4 worm cellular contexts compared by ENCODE assay signal in the genomic region with DNA sequence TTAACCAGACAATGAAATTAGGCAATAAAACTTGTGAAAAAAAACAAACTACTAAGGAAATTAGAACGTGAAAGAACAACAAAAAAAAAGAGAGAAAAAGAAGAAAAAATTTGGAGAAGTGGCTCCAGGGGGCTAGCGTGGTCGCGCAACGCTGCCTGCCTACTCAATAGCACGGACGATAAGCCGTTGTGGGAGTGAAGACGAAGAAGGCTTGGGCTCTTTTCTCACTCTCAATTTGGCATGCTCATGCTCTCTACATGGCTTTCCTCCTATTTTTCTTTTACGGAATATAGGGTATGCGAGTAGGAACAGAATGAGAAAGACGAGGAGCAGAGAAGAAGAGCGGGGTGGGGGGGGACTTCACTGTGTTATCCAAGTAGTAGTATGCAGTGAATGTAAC.
TF ChIP-seq lines count a peak whose summit lies in the region.

No protein-coding gene starts in this region.

TF ChIP-seq in whole organism, L2 larva, 48 proteins besides CTCF, POLR2A, EP300 and RAD21 (continues in another document):
- TF ChIP-seq F13H6.1 (tag; optimal IDR thresholded peaks at IDR 0.05; lab: Kevin White, UChicago): peak; percentile 45
- no peak for TF ChIP-seq nhr-25 (tag; optimal IDR thresholded peaks at IDR 0.05; lab: Kevin White, UChicago)
- TF ChIP-seq crh-2 (tag; optimal IDR thresholded peaks at IDR 0.05; lab: Kevin White, UChicago): peak; percentile 15
- no peak for TF ChIP-seq aly-2 (tag; optimal IDR thresholded peaks at IDR 0.05; lab: Kevin White, UChicago)
- no peak for TF ChIP-seq elt-3 (tag; optimal IDR thresholded peaks at IDR 0.05; lab: Kevin White, UChicago)
- TF ChIP-seq mdl-1 (tag; optimal IDR thresholded peaks at IDR 0.05; lab: Kevin White, UChicago): peak; percentile 6 to 35
- no peak for TF ChIP-seq unc-39 (tag; optimal IDR thresholded peaks at IDR 0.05; lab: Kevin White, UChicago)
- TF ChIP-seq sma-3 (GFP tag; optimal IDR thresholded peaks at IDR 0.05; lab: Kevin White, UChicago): no peak
- peak; percentile 21 for TF ChIP-seq egl-27 (tag; optimal IDR thresholded peaks at IDR 0.05; lab: Kevin White, UChicago)
- peak; percentile 39 for TF ChIP-seq lin-13 (GFP tag; optimal IDR thresholded peaks at IDR 0.05; lab: Kevin White, UChicago)
- no peak for TF ChIP-seq unc-62 (GFP tag; optimal IDR thresholded peaks at IDR 0.05; lab: Kevin White, UChicago)
- TF ChIP-seq ama-1 (optimal IDR thresholded peaks at IDR 0.05; lab: Kevin White, UChicago): no peak
- TF ChIP-seq nhr-10 (tag; optimal IDR thresholded peaks at IDR 0.05; lab: Kevin White, UChicago): no peak
- no peak for TF ChIP-seq mbf-1 (tag; optimal IDR thresholded peaks at IDR 0.05; lab: Kevin White, UChicago)
- peak; percentile 49 for TF ChIP-seq sma-9 (GFP tag; optimal IDR thresholded peaks at IDR 0.05; lab: Kevin White, UChicago)
- no peak for TF ChIP-seq sma-9 (tag; optimal IDR thresholded peaks at IDR 0.05; lab: Kevin White, UChicago)
- no peak for TF ChIP-seq gmeb-1 (tag; optimal IDR thresholded peaks at IDR 0.05; lab: Kevin White, UChicago)
- no peak for TF ChIP-seq blmp-1 (tag; optimal IDR thresholded peaks at IDR 0.05; lab: Kevin White, UChicago; ENCODE audit: insufficient read depth)
- TF ChIP-seq elt-1 (tag; optimal IDR thresholded peaks at IDR 0.05; lab: Kevin White, UChicago): no peak
- no peak for TF ChIP-seq nhr-23 (tag; optimal IDR thresholded peaks at IDR 0.05; lab: Kevin White, UChicago)
- TF ChIP-seq sem-4 (tag; optimal IDR thresholded peaks at IDR 0.05; lab: Kevin White, UChicago): peak; percentile 76
- peak; percentile 70 for TF ChIP-seq unc-55 (GFP tag; optimal IDR thresholded peaks at IDR 0.05; lab: Kevin White, UChicago)

TF ChIP-seq in whole organism, L4 larva, 104 proteins besides CTCF, POLR2A, EP300 and RAD21:
- no peak for TF ChIP-seq pqm-1 (tag; optimal IDR thresholded peaks at IDR 0.05; lab: Kevin White, UChicago)
- TF ChIP-seq daf-8 (GFP tag; IDR thresholded peaks at IDR 0.05; lab: Robert Waterston, UW): no peak
- TF ChIP-seq rbr-2 (tag; optimal IDR thresholded peaks at IDR 0.05; lab: Kevin White, UChicago): peak; percentile 72
- TF ChIP-seq dmd-9 (GFP tag; IDR thresholded peaks at IDR 0.05; lab: Robert Waterston, UW): no peak
- no peak for TF ChIP-seq zip-11 (GFP tag; IDR thresholded peaks at IDR 0.05; lab: Robert Waterston, UW)
- TF ChIP-seq dmd-8 (GFP tag; IDR thresholded peaks at IDR 0.05; lab: Robert Waterston, UW): no peak
- peak in 1 of 2 experiments; percentile 7 for TF ChIP-seq lsy-2 (tag; optimal IDR thresholded peaks at IDR 0.05; lab: Kevin White, UChicago)
- TF ChIP-seq hif-1 (tag; optimal IDR thresholded peaks at IDR 0.05; lab: Kevin White, UChicago): peak in 1 of 2 experiments; percentile 29
- no peak for TF ChIP-seq nhr-102 (tag; optimal IDR thresholded peaks at IDR 0.05; lab: Kevin White, UChicago)
- TF ChIP-seq spr-1 (tag; optimal IDR thresholded peaks at IDR 0.05; lab: Kevin White, UChicago): no peak
- TF ChIP-seq unc-62 (GFP tag; optimal IDR thresholded peaks at IDR 0.05 in 1 of 2; lab: Kevin White, UChicago): no peak
- no peak for TF ChIP-seq unc-62 (tag; optimal IDR thresholded peaks at IDR 0.05; lab: Kevin White, UChicago)
- peak; percentile 39 for TF ChIP-seq F37D6.2 (tag; optimal IDR thresholded peaks at IDR 0.05; lab: Kevin White, UChicago)
- peak; percentile 18 for TF ChIP-seq fkh-10 (GFP tag; optimal IDR thresholded peaks at IDR 0.05; lab: Kevin White, UChicago)
- TF ChIP-seq hmg-1.1 (GFP tag; IDR thresholded peaks at IDR 0.05; lab: Robert Waterston, UW): peak; percentile 73
- TF ChIP-seq hlh-30 (tag; optimal IDR thresholded peaks at IDR 0.05; lab: Kevin White, UChicago; ENCODE audit: insufficient read depth): peak; percentile 12
- TF ChIP-seq mep-1 (tag; optimal IDR thresholded peaks at IDR 0.05; lab: Kevin White, UChicago): peak; percentile 35

TF ChIP-seq in whole organism, late embryonic, 69 proteins besides CTCF, POLR2A, EP300 and RAD21:
- TF ChIP-seq nfya-1 (tag; optimal IDR thresholded peaks at IDR 0.05; lab: Kevin White, UChicago) (peak; percentile 27), sdc-2 (tag; optimal IDR thresholded peaks at IDR 0.05; lab: Kevin White, UChicago) (peak; percentile 26), ceh-14 (tag; optimal IDR thresholded peaks at IDR 0.05; lab: Kevin White, UChicago) (no peak), unc-42 (tag; optimal IDR thresholded peaks at IDR 0.05; lab: Kevin White, UChicago) (peak; percentile 65), ceh-31 (tag; optimal IDR thresholded peaks at IDR 0.05; lab: Kevin White, UChicago) (peak; percentile 79)
TF ChIP-seq in whole organism, late embryonic: peak in this region for 4.

TF ChIP-seq in whole organism, mixed stage, embryonic, 35 proteins besides CTCF, POLR2A, EP300 and RAD21:
- peak; percentile 22 for TF ChIP-seq mep-1 (tag; optimal IDR thresholded peaks at IDR 0.05; lab: Kevin White, UChicago)
- no peak for TF ChIP-seq ceh-39 (tag; optimal IDR thresholded peaks at IDR 0.05; lab: Kevin White, UChicago)
- TF ChIP-seq flh-1 (GFP tag; optimal IDR thresholded peaks at IDR 0.05; lab: Kevin White, UChicago): no peak
- no peak for TF ChIP-seq nhr-76 (tag; optimal IDR thresholded peaks at IDR 0.05; lab: Kevin White, UChicago)
- no peak for TF ChIP-seq hlh-1 (tag; optimal IDR thresholded peaks at IDR 0.05; lab: Kevin White, UChicago)
- peak; percentile 14 for TF ChIP-seq ztf-11 (tag; optimal IDR thresholded peaks at IDR 0.05; lab: Kevin White, UChicago)
- no peak for TF ChIP-seq drap-1 (GFP tag; optimal IDR thresholded peaks at IDR 0.05; lab: Kevin White, UChicago)
- TF ChIP-seq ces-1 (GFP tag; optimal IDR thresholded peaks at IDR 0.05; lab: Kevin White, UChicago): peak; percentile 68
- no peak for TF ChIP-seq unc-62 (GFP tag; optimal IDR thresholded peaks at IDR 0.05; lab: Kevin White, UChicago)
- TF ChIP-seq nhr-237 (tag; optimal IDR thresholded peaks at IDR 0.05; lab: Kevin White, UChicago): no peak
- no peak for TF ChIP-seq lin-13 (tag; optimal IDR thresholded peaks at IDR 0.05; lab: Kevin White, UChicago)
- TF ChIP-seq bed-3 (GFP tag; optimal IDR thresholded peaks at IDR 0.05; lab: Kevin White, UChicago): no peak
